Fruit fly (Drosophila melanogaster) whole organism, embryonic: Measurements from ENCODE around the gene kra.
A peak's percentile ranks its signal among the peaks of the same experiment; 100 is the strongest.

ENCODE experiments used
- Antp ChIP-seq: fragments of 200-800 bp; sonication (Bioruptor generic); optimal IDR thresholded peaks from 3 replicates; lab custom pipeline; 2016; ENCODE audit warnings: missing biosample characterization, missing genetic modification characterization
- Awh ChIP-seq: fragments of 200-800 bp; sonication (Bioruptor generic); IDR thresholded peaks from 2 replicates; pipeline ENCODE4, ENCODE4 v1.3.6; 2022; ENCODE audit warnings: missing biosample characterization, missing genetic modification characterization
- BEAF-32 ChIP-seq: fragments of 200-800 bp; sonication (Bioruptor generic); optimal IDR thresholded peaks from 3 replicates; lab custom pipeline; 2017; ENCODE audit warnings: missing biosample characterization, missing genetic modification characterization, mild to moderate bottlenecking, moderate library complexity, missing genetic modification reagents
- CG10543 ChIP-seq: fragments of 200-800 bp; sonication (Bioruptor generic); optimal IDR thresholded peaks from 3 replicates; lab custom pipeline; 2017; ENCODE audit warnings: missing biosample characterization, mild to moderate bottlenecking, missing genetic modification characterization, moderate library complexity
- CG10654 ChIP-seq: fragments of 200-800 bp; sonication (Bioruptor generic); optimal IDR thresholded peaks from 2 replicates; lab custom pipeline; 2016; ENCODE audit warnings: missing biosample characterization, missing genetic modification characterization
- CG11398 ChIP-seq: fragments of 200-800 bp; sonication (Bioruptor generic); optimal IDR thresholded peaks from 2 replicates; lab custom pipeline; 2016; ENCODE audit warnings: missing biosample characterization, missing genetic modification characterization
- CG11504 ChIP-seq: fragments of 200-800 bp; sonication (Bioruptor generic); optimal IDR thresholded peaks from 3 replicates; lab custom pipeline; 2019; ENCODE audit warnings: missing biosample characterization, mild to moderate bottlenecking, missing genetic modification characterization, moderate library complexity
- CG14860 ChIP-seq: fragments of 200-800 bp; sonication (Bioruptor generic); IDR thresholded peaks from 3 replicates; pipeline ENCODE4 v1.3.6; 2022; ENCODE audit warnings: missing biosample characterization, missing genetic modification characterization; ENCODE audit not compliant: partially characterized antibody
- CG15479 ChIP-seq: fragments of 200-800 bp; sonication (Bioruptor generic); optimal IDR thresholded peaks from 3 replicates; lab custom pipeline; 2019; ENCODE audit warnings: missing biosample characterization, mild to moderate bottlenecking, missing genetic modification characterization, moderate library complexity
- CG15601 ChIP-seq: fragments of 200-800 bp; sonication (Bioruptor generic); optimal IDR thresholded peaks from 3 replicates; lab custom pipeline; 2019; ENCODE audit warnings: missing biosample characterization, mild to moderate bottlenecking, missing genetic modification characterization, moderate library complexity
- CG17612 ChIP-seq: fragments of 200-800 bp; sonication (Bioruptor generic); IDR thresholded peaks from 2 replicates; pipeline ENCODE4 v1.3.6; 2022; ENCODE audit warnings: missing biosample characterization, missing genetic modification characterization
- CG18619 ChIP-seq: fragments of 200-800 bp; sonication (Bioruptor generic); optimal IDR thresholded peaks from 3 replicates; lab custom pipeline; 2017; ENCODE audit warnings: missing biosample characterization, mild to moderate bottlenecking, missing genetic modification characterization
- CG3407 ChIP-seq: fragments of 200-800 bp; sonication (Bioruptor generic); optimal IDR thresholded peaks from 2 replicates; lab custom pipeline; 2018; ENCODE audit warnings: missing biosample characterization, mild to moderate bottlenecking, missing genetic modification characterization
- CG4730 ChIP-seq: fragments of 200-800 bp; sonication (Bioruptor generic); IDR thresholded peaks from 2 replicates; pipeline ENCODE4 v1.3.6; 2022; ENCODE audit warnings: missing biosample characterization, missing genetic modification characterization
- CG6689 ChIP-seq: fragments of 200-800 bp; sonication (Bioruptor generic); IDR thresholded peaks from 2 replicates; pipeline ENCODE4 v1.3.6; 2022; ENCODE audit warnings: missing biosample characterization, missing genetic modification characterization
- CG7745 ChIP-seq: fragments of 200-800 bp; sonication (Bioruptor generic); optimal IDR thresholded peaks from 2 replicates; lab custom pipeline; 2018; ENCODE audit warnings: missing biosample characterization, mild to moderate bottlenecking, missing genetic modification characterization, moderate library complexity
- CG8388 ChIP-seq: fragments of 200-800 bp; sonication (Bioruptor generic); optimal IDR thresholded peaks from 2 replicates; lab custom pipeline; 2019; ENCODE audit warnings: missing biosample characterization, mild to moderate bottlenecking, missing genetic modification characterization, moderate library complexity
- CG9797 ChIP-seq: fragments of 200-800 bp; sonication (Bioruptor generic); optimal IDR thresholded peaks from 3 replicates; lab custom pipeline; 2018; ENCODE audit warnings: missing biosample characterization, mild to moderate bottlenecking, missing genetic modification characterization
- E2f1 ChIP-seq: fragments of 200-800 bp; sonication (Bioruptor generic); IDR thresholded peaks from 2 replicates; pipeline ENCODE4 v1.3.6; 2022; ENCODE audit warnings: missing biosample characterization, missing genetic modification characterization
- Gsc ChIP-seq: fragments of 200-800 bp; sonication (Bioruptor generic); IDR thresholded peaks from 2 replicates; pipeline ENCODE4 v1.3.6; 2022; ENCODE audit warnings: missing biosample characterization, missing genetic modification characterization
- Hey ChIP-seq: fragments of 200-800 bp; sonication (Bioruptor generic); optimal IDR thresholded peaks from 3 replicates; lab custom pipeline; 2018; ENCODE audit warnings: missing biosample characterization, mild to moderate bottlenecking, missing genetic modification characterization
- Mrtf ChIP-seq: fragments of 200-800 bp; sonication (Bioruptor generic); IDR thresholded peaks from 3 replicates; pipeline ENCODE4 v1.3.6; 2022; ENCODE audit warnings: missing biosample characterization, missing genetic modification characterization
- NfI ChIP-seq: fragments of 200-800 bp; sonication (Bioruptor generic); optimal IDR thresholded peaks from 3 replicates; lab custom pipeline; 2018; ENCODE audit warnings: missing biosample characterization, mild to moderate bottlenecking, missing genetic modification characterization, moderate library complexity
- Oli ChIP-seq: fragments of 200-800 bp; sonication (Bioruptor generic); optimal IDR thresholded peaks from 2 replicates; lab custom pipeline; 2018; ENCODE audit warnings: missing biosample characterization, mild to moderate bottlenecking, missing genetic modification characterization, moderate library complexity
- Six4 ChIP-seq: fragments of 200-800 bp; sonication (Bioruptor generic); optimal IDR thresholded peaks from 2 replicates; lab custom pipeline; 2016; ENCODE audit warnings: missing biosample characterization, missing genetic modification characterization
- Sry-β ChIP-seq: fragments of 200-800 bp; sonication (Bioruptor generic); optimal IDR thresholded peaks from 2 replicates; lab custom pipeline; 2018; ENCODE audit warnings: missing biosample characterization, mild to moderate bottlenecking, missing genetic modification characterization, moderate library complexity
- Sry-δ ChIP-seq: fragments of 200-800 bp; sonication (Bioruptor generic); optimal IDR thresholded peaks from 2 replicates; lab custom pipeline; 2016; ENCODE audit warnings: missing biosample characterization, missing genetic modification characterization
- bbx ChIP-seq: fragments of 200-800 bp; sonication (Bioruptor generic); IDR thresholded peaks from 2 replicates; pipeline ENCODE4 v1.3.6; 2022; ENCODE audit warnings: missing biosample characterization, missing genetic modification characterization; ENCODE audit not compliant: partially characterized antibody
- bcd ChIP-seq: fragments of 200-800 bp; sonication (Bioruptor generic); optimal IDR thresholded peaks from 2 replicates; lab custom pipeline; 2017; ENCODE audit warnings: missing biosample characterization, mild to moderate bottlenecking, missing genetic modification characterization
- bowl ChIP-seq: fragments of 200-800 bp; sonication (Bioruptor generic); IDR thresholded peaks from 2 replicates; pipeline ENCODE4 v1.3.6; 2022; ENCODE audit warnings: missing biosample characterization, missing genetic modification characterization
- cas ChIP-seq: fragments of 200-800 bp; sonication (Bioruptor generic); IDR thresholded peaks from 2 replicates; pipeline ENCODE4 v1.3.6; 2022; ENCODE audit warnings: missing biosample characterization, missing genetic modification characterization
- dati ChIP-seq: fragments of 200-800 bp; sonication (Bioruptor generic); IDR thresholded peaks from 2 replicates; pipeline ENCODE4 v1.3.6; 2022; ENCODE audit warnings: missing biosample characterization, missing genetic modification characterization
- dysf ChIP-seq: fragments of 200-800 bp; sonication (Bioruptor generic); IDR thresholded peaks from 3 replicates; pipeline ENCODE4 v1.3.6; 2022; ENCODE audit warnings: missing biosample characterization, missing genetic modification characterization
- fd3F ChIP-seq: fragments of 200-800 bp; sonication (Bioruptor generic); optimal IDR thresholded peaks from 2 replicates; lab custom pipeline; 2018; ENCODE audit warnings: missing biosample characterization, mild to moderate bottlenecking, missing genetic modification characterization, moderate library complexity
- fd96Cb ChIP-seq: fragments of 200-800 bp; sonication (Bioruptor generic); optimal IDR thresholded peaks from 2 replicates; lab custom pipeline; 2018; ENCODE audit warnings: missing biosample characterization, mild to moderate bottlenecking, missing genetic modification characterization, moderate library complexity
- fru ChIP-seq: fragments of >200 bp; optimal IDR thresholded peaks from 2 replicates; lab custom pipeline; 2017
- gcm ChIP-seq: fragments of 200-800 bp; sonication (Bioruptor generic); optimal IDR thresholded peaks from 2 replicates; lab custom pipeline; 2019; ENCODE audit warnings: missing biosample characterization, mild to moderate bottlenecking, missing genetic modification characterization, moderate library complexity
- gt ChIP-seq: fragments of 200-800 bp; sonication (Bioruptor generic); IDR thresholded peaks from 2 replicates; pipeline ENCODE4 v1.3.6; 2022; ENCODE audit warnings: missing biosample characterization, missing genetic modification characterization
- hbn ChIP-seq: fragments of 200-800 bp; sonication (Bioruptor generic); IDR thresholded peaks from 2 replicates; pipeline ENCODE4 v1.3.6; 2022; ENCODE audit warnings: missing biosample characterization, missing genetic modification characterization; ENCODE audit not compliant: partially characterized antibody
- ind ChIP-seq: fragments of 200-800 bp; sonication (Bioruptor generic); optimal IDR thresholded peaks from 3 replicates; lab custom pipeline; 2016; ENCODE audit warnings: missing biosample characterization, missing genetic modification characterization
- insv ChIP-seq, 2 experiments: fragments of 200-800 bp; sonication (Bioruptor generic); optimal IDR thresholded peaks; 3 replicates each; lab custom pipeline; 2016 to 2018; ENCODE audit warnings: missing biosample characterization in 2 of 2, missing genetic modification characterization in 2 of 2
- maf-S ChIP-seq: fragments of 200-800 bp; sonication (Bioruptor generic); optimal IDR thresholded peaks from 2 replicates; lab custom pipeline; 2016; ENCODE audit warnings: missing biosample characterization, missing genetic modification characterization
- ranshi ChIP-seq: fragments of 200-800 bp; sonication (Bioruptor generic); IDR thresholded peaks from 2 replicates; pipeline ENCODE4 v1.3.6; 2022; ENCODE audit warnings: missing biosample characterization, missing genetic modification characterization
- slbo ChIP-seq: fragments of 200-800 bp; sonication (Bioruptor generic); IDR thresholded peaks from 2 replicates; pipeline ENCODE4 v1.3.6; 2022; ENCODE audit warnings: missing biosample characterization, missing genetic modification characterization
- so ChIP-seq: fragments of 200-800 bp; sonication (Bioruptor generic); IDR thresholded peaks from 3 replicates; pipeline ENCODE4 v1.3.6; 2022; ENCODE audit warnings: missing biosample characterization, missing genetic modification characterization
- tll ChIP-seq, 2 experiments: fragments of 200-800 bp in 1 of 2; fragments of >200 bp in 1 of 2; sonication (Bioruptor generic) in 1 of 2; optimal IDR thresholded peaks; 2 replicates each; lab custom pipeline; 2017 to 2019; ENCODE audit warnings: missing biosample characterization in 2 of 2, missing genetic modification characterization in 2 of 2, mild to moderate bottlenecking in 1 of 2, moderate library complexity in 1 of 2
- trem ChIP-seq: fragments of 200-800 bp; optimal IDR thresholded peaks from 3 replicates; lab custom pipeline; 2019; ENCODE audit warnings: missing biosample characterization, mild to moderate bottlenecking, missing genetic modification characterization, moderate library complexity
- ttk ChIP-seq: fragments of 200-800 bp; sonication (Bioruptor generic); IDR thresholded peaks from 2 replicates; pipeline ENCODE4 v2.1.2; 2022; ENCODE audit warnings: missing biosample characterization, missing genetic modification characterization
- twi ChIP-seq: fragments of 200-800 bp; optimal IDR thresholded peaks from 2 replicates; lab custom pipeline; 2019; ENCODE audit warnings: missing biosample characterization, mild to moderate bottlenecking, missing genetic modification characterization, moderate library complexity
- zen2 ChIP-seq: fragments of 200-800 bp; sonication (Bioruptor generic); IDR thresholded peaks from 3 replicates; pipeline ENCODE4 v1.3.6; 2022; ENCODE audit warnings: missing biosample characterization, missing genetic modification characterization; ENCODE audit not compliant: partially characterized antibody
- zf30C ChIP-seq: fragments of 200-800 bp; sonication (Bioruptor generic); optimal IDR thresholded peaks from 3 replicates; lab custom pipeline; 2018; ENCODE audit warnings: missing biosample characterization, mild to moderate bottlenecking, missing genetic modification characterization

kra gene

DNA sequence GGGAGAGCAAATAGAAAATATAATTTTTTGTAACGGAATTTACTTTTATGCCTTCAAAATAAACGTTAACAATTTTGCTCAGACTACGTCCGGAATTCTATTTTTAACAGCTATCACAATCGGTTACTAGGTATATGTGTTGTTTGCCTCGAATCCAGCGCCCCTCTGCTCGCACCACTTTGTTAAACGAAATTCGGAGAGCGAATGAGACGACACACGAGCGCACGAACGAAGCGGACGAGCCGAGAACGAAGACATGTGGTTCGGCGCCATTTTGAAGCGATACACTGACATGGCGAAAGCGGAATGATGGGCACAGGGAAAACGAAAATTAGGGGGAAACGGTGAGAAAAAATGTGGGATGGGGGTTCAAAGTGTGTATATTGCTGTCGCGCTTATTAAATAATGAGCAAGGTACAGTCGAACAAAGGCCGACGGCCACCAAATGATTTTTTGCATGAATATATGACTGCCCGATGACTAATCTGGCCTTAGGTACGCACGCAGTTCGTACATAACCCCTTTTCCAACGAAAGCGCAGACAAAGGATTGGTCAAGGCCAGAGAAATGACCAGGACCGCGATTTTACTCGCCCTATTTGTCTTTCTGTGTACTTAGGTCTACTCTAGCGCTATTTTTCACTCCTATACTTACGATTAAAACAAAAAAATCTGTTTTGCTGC lies 434 bp downstream of the kra start (continued):
- TF ChIP-seq BEAF-32 (GFP tag; lab: Kevin White, UChicago) (no peak), CG3407 (GFP tag; lab: Kevin White, UChicago) (no peak), CG7745 (tag; lab: Kevin White, UChicago) (peak; percentile 20), CG9797 (GFP tag; lab: Kevin White, UChicago) (no peak), twi (tag; lab: Kevin White, UChicago) (peak; percentile 42), fd96Cb (no peak), so (no peak), Gsc (GFP tag; lab: Robert Waterston, UW) (no peak), trem (tag; lab: Kevin White, UChicago) (no peak), insv (GFP tag; optimal IDR thresholded peaks at IDR 0.05; lab: Kevin White, UChicago) (no peak), hbn (GFP tag; lab: Robert Waterston, UW) (no peak), cas (GFP tag; lab: Robert Waterston, UW) (no peak), CG11398 (GFP tag; lab: Kevin White, UChicago) (no peak), CG15601 (tag; lab: Kevin White, UChicago) (no peak), bowl (GFP tag; lab: Robert Waterston, UW) (no peak), CG14860 (no peak), zen2 (GFP tag; lab: Robert Waterston, UW) (no peak), bcd (GFP tag; lab: Kevin White, UChicago) (no peak), fd3F (GFP tag; lab: Kevin White, UChicago) (no peak), CG17612 (no peak), dati (GFP tag; lab: Robert Waterston, UW) (no peak), tll (GFP tag; optimal IDR thresholded peaks at IDR 0.05; lab: Kevin White, UChicago) (no peak), bbx (GFP tag; lab: Robert Waterston, UW) (no peak), CG10654 (GFP tag; lab: Kevin White, UChicago) (no peak), gcm (GFP tag; lab: Kevin White, UChicago) (no peak), zf30C (GFP tag; lab: Kevin White, UChicago) (no peak), Antp (GFP tag; lab: Kevin White, UChicago) (no peak), CG10543 (peak; percentile 96), Mrtf (GFP tag; lab: Robert Waterston, UW) (no peak), Six4 (GFP tag; lab: Kevin White, UChicago) (no peak), ranshi (no peak), CG11504 (no peak), CG4730 (GFP tag; lab: Robert Waterston, UW) (no peak), maf-S (GFP tag; lab: Kevin White, UChicago) (no peak), Oli (tag; lab: Kevin White, UChicago) (no peak), Sry-β (GFP tag; lab: Kevin White, UChicago) (no peak), CG18619 (GFP tag; lab: Kevin White, UChicago) (no peak), CG6689 (no peak), CG8388 (GFP tag; lab: Kevin White, UChicago) (no peak), E2f1 (GFP tag; lab: Robert Waterston, UW) (no peak), Awh (GFP tag; lab: Robert Waterston, UW) (no peak), ttk (GFP tag; lab: Robert Waterston, UW) (no peak), fru (no peak), NfI (GFP tag; lab: Kevin White, UChicago) (peak; percentile 13), CG15479 (peak; percentile 7), slbo (GFP tag; lab: Robert Waterston, UW) (no peak), Hey (tag; lab: Kevin White, UChicago) (no peak), ind (GFP tag; lab: Kevin White, UChicago) (no peak), gt (GFP tag; lab: Robert Waterston, UW) (no peak), Sry-δ (GFP tag; lab: Kevin White, UChicago) (no peak), dysf (GFP tag; lab: Robert Waterston, UW) (no peak)
